Fruit fly (Drosophila melanogaster) whole organism: ENCODE measurements around the gene por.

Source experiments
- CG8478 ChIP-seq: fragments of >200 bp; optimal IDR thresholded peaks from 2 replicates; lab custom pipeline; 2018; ENCODE audit warnings: inconsistent platforms
- Dll ChIP-seq: fragments of >200 bp; optimal IDR thresholded peaks from 2 replicates; lab custom pipeline; 2017
- pan ChIP-seq: fragments of >200 bp; optimal IDR thresholded peaks from 2 replicates; lab custom pipeline; 2017
- psq ChIP-seq: fragments of >200 bp; optimal IDR thresholded peaks from 2 replicates; lab custom pipeline; 2017
- usp ChIP-seq: fragments of >200 bp; optimal IDR thresholded peaks from 2 replicates; lab custom pipeline; 2017; ENCODE audit warnings: missing biosample characterization, missing genetic modification characterization, mixed read lengths

- TF ChIP-seq usp, result no peak
- peak; percentile 82 for TF ChIP-seq pan
- TF ChIP-seq CG8478 (lab: Kevin White, UChicago), result no peak
- peak; percentile 95 for TF ChIP-seq Dll (lab: Kevin White, UChicago)
- TF ChIP-seq psq, result no peak
These were observed 25.1 kb upstream of the por start for dm6 chrX:18404632-18405238.
